Fruit fly (Drosophila melanogaster) whole organism, prepupa: Measurements from ENCODE around the gene CG15641.

Experiments used
- CG10631 ChIP-seq: fragments of 200-800 bp; sonication (Bioruptor generic); optimal IDR thresholded peaks from 2 replicates; lab custom pipeline; 2016; ENCODE audit warnings: missing biosample characterization, missing genetic modification characterization
- CG11294 ChIP-seq: fragments of 200-800 bp; sonication (Bioruptor generic); IDR thresholded peaks from 2 replicates; pipeline ENCODE4 v1.3.6; 2022; ENCODE audit warnings: missing biosample characterization, missing genetic modification characterization
- CG1621 ChIP-seq: fragments of 200-800 bp; sonication (Bioruptor generic); optimal IDR thresholded peaks from 3 replicates; lab custom pipeline; 2018; ENCODE audit warnings: missing biosample characterization, mild to moderate bottlenecking, missing genetic modification characterization
- CG16779 ChIP-seq: fragments of 200-800 bp; sonication (Bioruptor generic); optimal IDR thresholded peaks from 3 replicates; lab custom pipeline; 2017; ENCODE audit warnings: missing biosample characterization, mild to moderate bottlenecking, missing genetic modification characterization
- CG34406 ChIP-seq: fragments of 200-800 bp; sonication (Bioruptor generic); optimal IDR thresholded peaks from 3 replicates; lab custom pipeline; 2016; ENCODE audit warnings: missing biosample characterization, missing genetic modification characterization
- CG3919 ChIP-seq: fragments of 200-800 bp; sonication (Bioruptor generic); optimal IDR thresholded peaks from 3 replicates; lab custom pipeline; 2016; ENCODE audit warnings: missing biosample characterization, missing genetic modification characterization
- CG4318 ChIP-seq: fragments of 200-800 bp; sonication (Bioruptor generic); optimal IDR thresholded peaks from 3 replicates; lab custom pipeline; 2017; ENCODE audit warnings: missing biosample characterization, mild to moderate bottlenecking, missing genetic modification characterization
- CG6163 ChIP-seq: fragments of 200-800 bp; sonication (Bioruptor generic); IDR thresholded peaks from 3 replicates; pipeline ENCODE4 v1.3.6; 2022; ENCODE audit warnings: missing biosample characterization, missing genetic modification characterization
- CG6276 ChIP-seq: fragments of 200-800 bp; sonication (Bioruptor generic); optimal IDR thresholded peaks from 2 replicates; lab custom pipeline; 2017; ENCODE audit warnings: missing biosample characterization, mild to moderate bottlenecking, missing genetic modification characterization
- CG6808 ChIP-seq: fragments of 200-800 bp; sonication (Bioruptor generic); optimal IDR thresholded peaks from 3 replicates; lab custom pipeline; 2017; ENCODE audit warnings: missing biosample characterization, missing genetic modification characterization, mild to moderate bottlenecking, moderate library complexity, missing genetic modification reagents
- CG6854 ChIP-seq: fragments of 200-800 bp; sonication (Bioruptor generic); optimal IDR thresholded peaks from 2 replicates; lab custom pipeline; 2017; ENCODE audit warnings: missing biosample characterization, mild to moderate bottlenecking, missing genetic modification characterization
- CG7368 ChIP-seq: fragments of 200-800 bp; sonication (Bioruptor generic); optimal IDR thresholded peaks from 3 replicates; lab custom pipeline; 2016; ENCODE audit warnings: missing biosample characterization, missing genetic modification characterization
- CG8632 ChIP-seq: fragments of 200-800 bp; sonication (Bioruptor generic); optimal IDR thresholded peaks from 3 replicates; lab custom pipeline; 2016; ENCODE audit warnings: missing biosample characterization, missing genetic modification characterization
- Eip93F ChIP-seq: fragments of 200-800 bp; sonication (Bioruptor generic); optimal IDR thresholded peaks from 2 replicates; lab custom pipeline; 2016; ENCODE audit warnings: missing biosample characterization, mild to moderate bottlenecking, missing genetic modification characterization
- Ets96B ChIP-seq: fragments of 200-800 bp; optimal IDR thresholded peaks from 2 replicates; lab custom pipeline; 2019; ENCODE audit warnings: missing biosample characterization, mild to moderate bottlenecking, missing genetic modification characterization, moderate library complexity
- Gug ChIP-seq: fragments of 200-800 bp; sonication (Bioruptor generic); IDR thresholded peaks from 2 replicates; pipeline ENCODE4 v1.3.6; 2022; ENCODE audit warnings: missing biosample characterization, missing genetic modification characterization
- Hr38 ChIP-seq: sonication (Bioruptor generic); optimal IDR thresholded peaks from 2 replicates; lab custom pipeline; 2016; ENCODE audit warnings: missing biosample characterization, missing genetic modification characterization
- Hr4 ChIP-seq: fragments of 200-800 bp; sonication (Bioruptor generic); optimal IDR thresholded peaks from 3 replicates; lab custom pipeline; 2016; ENCODE audit warnings: missing biosample characterization, missing genetic modification characterization
- Met ChIP-seq: fragments of 200-800 bp; sonication (Bioruptor generic); optimal IDR thresholded peaks from 3 replicates; lab custom pipeline; 2016; ENCODE audit warnings: missing biosample characterization, missing genetic modification characterization
- OdsH ChIP-seq: fragments of 200-800 bp; sonication (Bioruptor generic); optimal IDR thresholded peaks from 3 replicates; lab custom pipeline; 2016; ENCODE audit warnings: missing biosample characterization, missing genetic modification characterization
- Smox ChIP-seq: fragments of 200-800 bp; sonication (Bioruptor generic); optimal IDR thresholded peaks from 3 replicates; lab custom pipeline; 2016; ENCODE audit warnings: missing biosample characterization, missing genetic modification characterization
- Sox14 ChIP-seq: fragments of 200-800 bp; sonication (Bioruptor generic); optimal IDR thresholded peaks from 3 replicates; lab custom pipeline; 2016; ENCODE audit warnings: missing biosample characterization, missing genetic modification characterization
- achi ChIP-seq: fragments of 200-800 bp; sonication (Bioruptor generic); optimal IDR thresholded peaks from 3 replicates; lab custom pipeline; 2016; ENCODE audit warnings: missing biosample characterization, missing genetic modification characterization
- acj6 ChIP-seq: fragments of 200-800 bp; sonication (Bioruptor generic); optimal IDR thresholded peaks from 3 replicates; lab custom pipeline; 2016; ENCODE audit warnings: missing biosample characterization, missing genetic modification characterization
- eg ChIP-seq: fragments of 200-800 bp; sonication (Bioruptor generic); IDR thresholded peaks from 3 replicates; pipeline ENCODE4 v1.3.6; 2022; ENCODE audit warnings: missing biosample characterization, missing genetic modification characterization
- esn ChIP-seq: fragments of 200-800 bp; sonication (Bioruptor generic); optimal IDR thresholded peaks from 2 replicates; lab custom pipeline; 2016; ENCODE audit warnings: missing biosample characterization, mild to moderate bottlenecking, missing genetic modification characterization, moderate library complexity
- fd85E ChIP-seq: fragments of 200-800 bp; sonication (Bioruptor generic); optimal IDR thresholded peaks from 3 replicates; lab custom pipeline; 2016; ENCODE audit warnings: missing biosample characterization, missing genetic modification characterization
- fkh ChIP-seq: fragments of 200-800 bp; sonication (Bioruptor generic); optimal IDR thresholded peaks from 3 replicates; lab custom pipeline; 2017; ENCODE audit warnings: missing biosample characterization, mild to moderate bottlenecking, missing genetic modification characterization, moderate library complexity
- lz ChIP-seq: fragments of 200-800 bp; sonication (Bioruptor generic); optimal IDR thresholded peaks from 3 replicates; lab custom pipeline; 2016; ENCODE audit warnings: missing biosample characterization, missing genetic modification characterization
- pdm3 ChIP-seq: fragments of 200-800 bp; sonication (Bioruptor generic); optimal IDR thresholded peaks from 3 replicates; lab custom pipeline; 2016; ENCODE audit warnings: missing biosample characterization, missing genetic modification characterization
- spab ChIP-seq: fragments of 200-800 bp; sonication (Bioruptor generic); optimal IDR thresholded peaks from 2 replicates; lab custom pipeline; 2017; ENCODE audit warnings: missing biosample characterization, mild to moderate bottlenecking, missing genetic modification characterization, missing genetic modification reagents
- svp ChIP-seq: fragments of 200-800 bp; sonication (Bioruptor generic); peaks from one replicate; lab custom pipeline; 2016; ENCODE audit warnings: missing biosample characterization, missing genetic modification characterization
- topi ChIP-seq: fragments of 200-800 bp; sonication (Bioruptor generic); optimal IDR thresholded peaks from 3 replicates; lab custom pipeline; 2016; ENCODE audit warnings: missing biosample characterization, missing genetic modification characterization
- vri ChIP-seq: fragments of 200-800 bp; sonication (Bioruptor generic); optimal IDR thresholded peaks from 3 replicates; lab custom pipeline; 2016; ENCODE audit warnings: missing biosample characterization, mild to moderate bottlenecking, missing genetic modification characterization

CG15641 gene

dm6 chrX:15453121-15453520 lies 14.6 kb upstream of the CG15641 start, which contains the start of gene CG11655 (continued):
- TF ChIP-seq Gug (GFP tag; lab: Robert Waterston, UW), result no peak
- TF ChIP-seq CG3919, result no peak
- TF ChIP-seq pdm3 (GFP tag; lab: Kevin White, UChicago), result peak; percentile 50
- TF ChIP-seq spab (GFP tag; lab: Kevin White, UChicago), result no peak
- TF ChIP-seq CG10631 (GFP tag; lab: Kevin White, UChicago), result no peak
- TF ChIP-seq CG7368 (GFP tag; lab: Kevin White, UChicago), result no peak
- peak; percentile 50 for TF ChIP-seq Smox (GFP tag; lab: Kevin White, UChicago)
- TF ChIP-seq Hr38 (GFP tag; lab: Kevin White, UChicago), result no peak
- no peak for TF ChIP-seq CG16779 (tag; lab: Kevin White, UChicago)
- no peak for TF ChIP-seq Hr4
- no peak for TF ChIP-seq acj6 (GFP tag; lab: Kevin White, UChicago)
- no peak for TF ChIP-seq Eip93F (GFP tag; lab: Kevin White, UChicago)
- TF ChIP-seq OdsH (GFP tag; lab: Kevin White, UChicago), result no peak
- TF ChIP-seq achi (GFP tag; lab: Kevin White, UChicago), result no peak
- TF ChIP-seq topi (GFP tag; lab: Kevin White, UChicago), result peak; percentile 62
- TF ChIP-seq Ets96B (tag; lab: Kevin White, UChicago), result peak; percentile 31
- TF ChIP-seq Sox14, result peak; percentile 50
- peak; percentile 60 for TF ChIP-seq CG1621 (tag; lab: Kevin White, UChicago)
- TF ChIP-seq Met (GFP tag; lab: Kevin White, UChicago), result no peak
- TF ChIP-seq CG8632, result no peak
- peak; percentile 60 for TF ChIP-seq lz (GFP tag; lab: Kevin White, UChicago)
- TF ChIP-seq CG11294 (GFP tag; lab: Robert Waterston, UW), result no peak
- no peak for TF ChIP-seq fd85E
- peak; percentile 63 for TF ChIP-seq CG6854 (GFP tag; lab: Kevin White, UChicago)
- TF ChIP-seq, all 60 proteins: peak for 29

- TF ChIP-seq topi (GFP tag; lab: Kevin White, UChicago) (peak; percentile 2), CG6163 (GFP tag; lab: Robert Waterston, UW) (no peak), svp (GFP tag; lab: Kevin White, UChicago) (no peak), Sox14 (peak; percentile 15), eg (no peak), esn (GFP tag; lab: Kevin White, UChicago) (peak; percentile 3)
Observed at dm6 chrX:15462436-15462857, 5.2 kb upstream of the CG15641 start, which contains the start of the genes shtd, CG6294 and CG6299. shtd (minus strand) TSS chrX:15462441. CG6294 (plus strand) TSS chrX:15462722. CG6299 (plus strand) TSS chrX:15462722.

dm6 chrX:15464531-15464930 lies 3.2 kb upstream of the CG15641 start:
- TF ChIP-seq CG34406 (GFP tag; lab: Kevin White, UChicago) (no peak), fkh (GFP tag; lab: Kevin White, UChicago) (no peak), CG4318 (GFP tag; lab: Kevin White, UChicago) (no peak), esn (GFP tag; lab: Kevin White, UChicago) (no peak), Gug (GFP tag; lab: Robert Waterston, UW) (no peak), CG7368 (GFP tag; lab: Kevin White, UChicago) (no peak), Smox (GFP tag; lab: Kevin White, UChicago) (no peak), spab (GFP tag; lab: Kevin White, UChicago) (no peak), CG6808 (GFP tag; lab: Kevin White, UChicago) (no peak), achi (GFP tag; lab: Kevin White, UChicago) (no peak)

dm6 chrX:15465410-15465809 lies 2.3 kb upstream of the CG15641 start:
- peak; percentile 80 for TF ChIP-seq CG1621 (tag; lab: Kevin White, UChicago)
- no peak for TF ChIP-seq CG11294 (GFP tag; lab: Robert Waterston, UW)
- TF ChIP-seq Met (GFP tag; lab: Kevin White, UChicago), result no peak
- TF ChIP-seq vri (GFP tag; lab: Kevin White, UChicago), result no peak
- peak; percentile 39; the same call in 1 of the 3 replicates for TF ChIP-seq CG6163 (GFP tag; lab: Robert Waterston, UW)
- TF ChIP-seq CG8632, result no peak
- no peak for TF ChIP-seq esn (GFP tag; lab: Kevin White, UChicago)
- TF ChIP-seq CG6276 (GFP tag; lab: Kevin White, UChicago), result no peak
- TF ChIP-seq eg, result peak; percentile 37; the same call in 1 of the 3 replicates
